Worm (Caenorhabditis elegans): ENCODE results near the gene C34B4.3.
A peak's percentile ranks its signal among the peaks of the same experiment; 100 is the strongest.

Gene C34B4.3

DNA sequence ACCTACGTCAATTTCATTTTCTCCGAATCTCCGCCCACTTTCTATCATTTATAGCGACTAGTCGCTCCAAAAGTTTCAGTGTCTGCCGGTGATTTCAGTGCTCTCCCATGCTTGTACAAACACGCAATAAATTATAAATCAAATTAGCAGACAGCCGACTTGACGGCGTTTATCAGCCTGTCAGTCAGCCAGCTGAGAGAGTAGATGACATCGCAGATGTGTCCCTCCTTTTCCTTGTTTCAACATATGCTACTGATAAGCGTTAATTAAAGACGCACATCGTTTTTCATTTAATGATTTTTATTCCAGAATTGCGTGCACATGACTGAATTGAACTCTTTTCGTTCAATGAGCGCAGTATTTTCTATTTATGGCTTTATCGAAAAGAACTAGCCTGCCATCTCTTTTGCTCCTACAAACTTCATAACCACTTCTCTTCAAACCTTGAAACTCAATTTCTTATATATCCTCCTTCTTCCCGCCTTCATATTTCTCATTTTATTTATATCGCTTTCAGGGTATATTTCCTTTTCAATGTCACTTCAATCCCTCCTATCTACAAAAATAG lies 27.7 kb downstream of the C34B4.3 start, which contains the start of gene lap-2:
Gene lap-2, plus strand, starts transcription at position 518 of the 568 bp plus-strand sequence.
- TF ChIP-seq unc-62 (GFP tag; optimal IDR thresholded peaks at IDR 0.05) (peak; percentile 71), zip-8 (tag; optimal IDR thresholded peaks at IDR 0.05) (no peak), M03D4.4 (tag; optimal IDR thresholded peaks at IDR 0.05) (no peak)

DNA sequence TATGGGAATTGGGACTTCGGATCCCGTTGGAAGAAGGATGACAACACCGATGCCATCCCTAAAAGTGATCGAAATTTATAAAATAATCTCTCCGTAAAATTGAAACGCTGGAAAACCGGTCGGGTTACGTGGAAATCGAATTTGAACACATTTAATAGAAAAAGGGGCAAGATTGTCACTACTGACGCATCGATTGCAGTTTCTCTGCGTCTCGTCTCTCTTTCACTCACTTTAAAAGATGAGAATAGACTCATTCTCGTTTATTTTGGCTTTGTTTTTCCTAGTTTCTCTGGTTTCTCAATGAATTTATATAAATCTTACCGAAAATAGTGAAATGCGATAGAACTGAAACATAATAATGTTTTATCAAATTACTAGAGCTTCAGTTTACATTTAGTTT lies 29.3 kb downstream of the C34B4.3 start, which contains the start of gene scyl-1:
Gene scyl-1, minus strand, starts transcription at position 56 of the 400 bp plus-strand sequence.
- TF ChIP-seq bed-3 (GFP tag; optimal IDR thresholded peaks at IDR 0.05) (no peak), drap-1 (GFP tag; optimal IDR thresholded peaks at IDR 0.05) (peak; percentile 32), pha-4 (tag; optimal IDR thresholded peaks at IDR 0.05) (no peak), zip-8 (tag; optimal IDR thresholded peaks at IDR 0.05) (no peak), nhr-76 (tag; optimal IDR thresholded peaks at IDR 0.05) (no peak), lin-32 (GFP tag; optimal IDR thresholded peaks at IDR 0.05) (no peak), nhr-28 (tag; optimal IDR thresholded peaks at IDR 0.05) (no peak), lin-13 (tag; optimal IDR thresholded peaks at IDR 0.05) (peak; percentile 36), unc-120 (tag; optimal IDR thresholded peaks at IDR 0.05; ENCODE audit: poor library complexity, severe bottlenecking) (no peak), flh-1 (GFP tag; optimal IDR thresholded peaks at IDR 0.05) (no peak), ceh-43 (GFP tag; optimal IDR thresholded peaks at IDR 0.05) (no peak), tbx-8 (GFP tag; optimal IDR thresholded peaks at IDR 0.05) (no peak), ceh-39 (tag; optimal IDR thresholded peaks at IDR 0.05) (no peak), hlh-1 (tag; optimal IDR thresholded peaks at IDR 0.05) (peak; percentile 57), blmp-1 (tag; optimal IDR thresholded peaks at IDR 0.05) (peak; percentile 19), unc-39 (tag; optimal IDR thresholded peaks at IDR 0.05) (no peak), ham-2 (GFP tag; optimal IDR thresholded peaks at IDR 0.05) (no peak), sptf-1 (tag; optimal IDR thresholded peaks at IDR 0.05) (peak; percentile 64), elt-3 (tag; optimal IDR thresholded peaks at IDR 0.05) (no peak), nhr-2 (tag; optimal IDR thresholded peaks at IDR 0.05) (no peak), ces-1 (GFP tag; optimal IDR thresholded peaks at IDR 0.05) (peak; percentile 86), mab-5 (tag; optimal IDR thresholded peaks at IDR 0.05) (no peak), elt-1 (tag; optimal IDR thresholded peaks at IDR 0.05; ENCODE audit: borderline replicate concordance, insufficient read depth) (no peak), mep-1 (tag; optimal IDR thresholded peaks at IDR 0.05) (peak; percentile 66), unc-62 (GFP tag; optimal IDR thresholded peaks at IDR 0.05) (peak; percentile 16), mls-2 (tag; optimal IDR thresholded peaks at IDR 0.05) (peak; percentile 7), cnd-1 (tag; optimal IDR thresholded peaks at IDR 0.05) (no peak), nhr-237 (tag; optimal IDR thresholded peaks at IDR 0.05) (peak; percentile 52), ceh-83 (GFP tag; optimal IDR thresholded peaks at IDR 0.05) (peak; percentile 17), M03D4.4 (tag; optimal IDR thresholded peaks at IDR 0.05) (peak; percentile 36), lsy-2 (tag; optimal IDR thresholded peaks at IDR 0.05) (peak; percentile 61), sem-2 (GFP tag; optimal IDR thresholded peaks at IDR 0.05) (no peak), snpc-4 (tag; optimal IDR thresholded peaks at IDR 0.05) (no peak), nhr-12 (tag; optimal IDR thresholded peaks at IDR 0.05) (no peak), ztf-11 (tag; optimal IDR thresholded peaks at IDR 0.05) (peak; percentile 3)

DNA sequence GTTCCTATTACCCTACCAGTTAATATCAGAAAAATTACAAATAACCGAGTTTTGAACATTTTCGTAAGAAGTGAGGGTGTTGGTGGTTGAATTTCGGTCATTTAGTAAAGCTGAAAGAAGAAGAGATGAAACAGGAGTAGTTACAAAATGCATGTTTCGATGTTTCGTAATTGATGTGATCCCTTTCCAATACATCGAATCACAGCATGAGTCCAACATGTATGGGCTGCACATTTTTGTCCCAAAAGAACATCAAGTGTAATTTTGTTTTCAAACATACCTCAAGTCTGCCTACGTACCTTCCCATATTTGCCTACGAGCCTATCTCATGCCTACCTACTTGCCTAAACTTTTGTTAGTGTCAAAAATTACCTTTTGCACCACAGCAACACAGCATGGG lies 34.5 kb downstream of the C34B4.3 start, which contains the start of gene W07G4.2:
Gene W07G4.2, minus strand, starts transcription at position 101 of the 400 bp plus-strand sequence.
- TF ChIP-seq ceh-43 (GFP tag; optimal IDR thresholded peaks at IDR 0.05), result no peak
- no peak for TF ChIP-seq lin-32 (GFP tag; optimal IDR thresholded peaks at IDR 0.05)
- no peak for TF ChIP-seq unc-62 (GFP tag; optimal IDR thresholded peaks at IDR 0.05)
- TF ChIP-seq hlh-1 (tag; optimal IDR thresholded peaks at IDR 0.05), result no peak
- no peak for TF ChIP-seq ham-2 (GFP tag; optimal IDR thresholded peaks at IDR 0.05)
- no peak for TF ChIP-seq unc-39 (tag; optimal IDR thresholded peaks at IDR 0.05)
- no peak for TF ChIP-seq flh-1 (GFP tag; optimal IDR thresholded peaks at IDR 0.05)
- TF ChIP-seq sptf-1 (tag; optimal IDR thresholded peaks at IDR 0.05), result no peak
- no peak for TF ChIP-seq bed-3 (GFP tag; optimal IDR thresholded peaks at IDR 0.05)
- no peak for TF ChIP-seq blmp-1 (tag; optimal IDR thresholded peaks at IDR 0.05)
- TF ChIP-seq ces-1 (GFP tag; optimal IDR thresholded peaks at IDR 0.05), result no peak
- TF ChIP-seq mab-5 (tag; optimal IDR thresholded peaks at IDR 0.05), result no peak
- no peak for TF ChIP-seq ceh-39 (tag; optimal IDR thresholded peaks at IDR 0.05)
- no peak for TF ChIP-seq ceh-83 (GFP tag; optimal IDR thresholded peaks at IDR 0.05)
- TF ChIP-seq lsy-2 (tag; optimal IDR thresholded peaks at IDR 0.05), result no peak
- no peak for TF ChIP-seq mls-2 (tag; optimal IDR thresholded peaks at IDR 0.05)
- TF ChIP-seq sem-2 (GFP tag; optimal IDR thresholded peaks at IDR 0.05), result no peak
- TF ChIP-seq nhr-12 (tag; optimal IDR thresholded peaks at IDR 0.05), result no peak
- no peak for TF ChIP-seq zip-8 (tag; optimal IDR thresholded peaks at IDR 0.05)
